Fruit fly (Drosophila melanogaster) Kc167 (cell line): Measurements from ENCODE around the gene Nazo.

Experiments used
- Myc ChIP-seq: fragments of >200 bp; optimal IDR thresholded peaks from 2 replicates; lab custom pipeline; 2017; ENCODE audit warnings: missing external identifiers
- Sin3A ChIP-seq: fragments of >200 bp; optimal IDR thresholded peaks from 2 replicates; lab custom pipeline; 2018; ENCODE audit warnings: missing external identifiers
- psq ChIP-seq: fragments of >200 bp; optimal IDR thresholded peaks from 2 replicates; lab custom pipeline; 2017; ENCODE audit warnings: missing external identifiers

dm6 chr3R:8324016-8324415 is 36.3 kb downstream of the Nazo start, which contains the start of gene CG7443:
- no peak for TF ChIP-seq psq (lab: Kevin White, UChicago)
- no peak for TF ChIP-seq Sin3A
- TF ChIP-seq Myc = no peak
